Worm (Caenorhabditis elegans) whole organism, mixed stage, embryonic: ENCODE data around the gene K09F6.10.
"Not testable (repeated sequence)": the region's sequence is repeated elsewhere in the genome, so short reads cannot be mapped to it uniquely, and the experiment has no call there.

Source experiments
- M03D4.4 ChIP-seq: sonication (generic microtip); optimal IDR thresholded peaks from 2 replicates; lab custom pipeline; 2017; ENCODE audit warnings: mild to moderate bottlenecking, missing genetic modification characterization, missing compliant biosample characterization
- bed-3 ChIP-seq: fragments of 200-800 bp; sonication (Bioruptor generic); optimal IDR thresholded peaks from 3 replicates; lab custom pipeline; 2018; ENCODE audit warnings: mild to moderate bottlenecking, missing genetic modification characterization, moderate library complexity, missing compliant biosample characterization
- ceh-39 ChIP-seq: fragments of 150-350 bp; optimal IDR thresholded peaks from 2 replicates; lab custom pipeline; 2014; ENCODE audit warnings: missing biosample characterization, missing genetic modification characterization
- ceh-43 ChIP-seq: fragments of 200-800 bp; sonication (Bioruptor generic); optimal IDR thresholded peaks from 2 replicates; lab custom pipeline; 2018; ENCODE audit warnings: mild to moderate bottlenecking, missing genetic modification characterization, moderate library complexity, missing compliant biosample characterization
- cnd-1 ChIP-seq: fragments of 200-800 bp; sonication (Bioruptor generic); optimal IDR thresholded peaks from 2 replicates; lab custom pipeline; 2018; ENCODE audit warnings: mild to moderate bottlenecking, missing genetic modification characterization, missing compliant biosample characterization
- drap-1 ChIP-seq: fragments of 200-800 bp; sonication (Bioruptor generic); optimal IDR thresholded peaks from 3 replicates; lab custom pipeline; 2018; ENCODE audit warnings: mild to moderate bottlenecking, missing genetic modification characterization, missing compliant biosample characterization
- elt-1 ChIP-seq: sonication (generic microtip); optimal IDR thresholded peaks from 2 replicates; lab custom pipeline; 2017; ENCODE audit warnings: missing genetic modification characterization, mild to moderate bottlenecking, missing compliant biosample characterization, antibody characterized with exemption, moderate library complexity, borderline replicate concordance; ENCODE audit not compliant: insufficient read depth
- elt-3 ChIP-seq: fragments of 150-350 bp; optimal IDR thresholded peaks from 2 replicates; lab custom pipeline; 2014; ENCODE audit warnings: missing biosample characterization, missing genetic modification characterization
- flh-1 ChIP-seq: fragments of 200-800 bp; sonication (Bioruptor generic); optimal IDR thresholded peaks from 2 replicates; lab custom pipeline; 2018; ENCODE audit warnings: mild to moderate bottlenecking, missing genetic modification characterization, moderate library complexity, missing compliant biosample characterization
- ham-2 ChIP-seq: fragments of 200-800 bp; sonication (Bioruptor generic); optimal IDR thresholded peaks from 2 replicates; lab custom pipeline; 2018; ENCODE audit warnings: mild to moderate bottlenecking, missing genetic modification characterization, missing compliant biosample characterization
- hlh-1 ChIP-seq: fragments of 150-350 bp; optimal IDR thresholded peaks from 2 replicates; lab custom pipeline; 2014; ENCODE audit warnings: missing biosample characterization, missing genetic modification reagents, missing genetic modification characterization
- lin-32 ChIP-seq: fragments of 200-800 bp; sonication (Bioruptor generic); optimal IDR thresholded peaks from 2 replicates; lab custom pipeline; 2018; ENCODE audit warnings: mild to moderate bottlenecking, missing genetic modification characterization, missing compliant biosample characterization
- lsy-2 ChIP-seq: fragments of 150-350 bp; optimal IDR thresholded peaks from 2 replicates; lab custom pipeline; 2014; ENCODE audit warnings: missing biosample characterization, missing genetic modification characterization
- mab-5 ChIP-seq: fragments of 150-350 bp; optimal IDR thresholded peaks from 2 replicates; lab custom pipeline; 2014; ENCODE audit warnings: missing biosample characterization, missing genetic modification characterization
- mep-1 ChIP-seq: fragments of 150-350 bp; optimal IDR thresholded peaks from 2 replicates; lab custom pipeline; 2017; ENCODE audit warnings: missing biosample characterization, missing genetic modification reagents, missing genetic modification characterization, inconsistent platforms
- nhr-12 ChIP-seq: fragments of 150-350 bp; optimal IDR thresholded peaks from 2 replicates; lab custom pipeline; 2014; ENCODE audit warnings: missing biosample characterization, missing genetic modification characterization
- nhr-2 ChIP-seq: fragments of 150-350 bp; optimal IDR thresholded peaks from 2 replicates; lab custom pipeline; 2014; ENCODE audit warnings: missing biosample characterization, missing genetic modification characterization
- nhr-237 ChIP-seq: fragments of 150-350 bp; optimal IDR thresholded peaks from 2 replicates; lab custom pipeline; 2014; ENCODE audit warnings: missing biosample characterization, missing genetic modification characterization
- nhr-28 ChIP-seq: fragments of 150-350 bp; optimal IDR thresholded peaks from 2 replicates; lab custom pipeline; 2014; ENCODE audit warnings: missing biosample characterization, missing genetic modification characterization
- nhr-76 ChIP-seq: sonication (generic microtip); optimal IDR thresholded peaks from 2 replicates; lab custom pipeline; 2017; ENCODE audit warnings: missing biosample characterization, missing genetic modification characterization
- pha-4 ChIP-seq: fragments of 150-350 bp; optimal IDR thresholded peaks from 2 replicates; lab custom pipeline; 2018; ENCODE audit warnings: missing biosample characterization, missing genetic modification reagents, missing genetic modification characterization
- sem-2 ChIP-seq: fragments of 200-800 bp; sonication (Bioruptor generic); optimal IDR thresholded peaks from 2 replicates; lab custom pipeline; 2018; ENCODE audit warnings: mild to moderate bottlenecking, missing genetic modification characterization, missing compliant biosample characterization
- snpc-4 ChIP-seq: fragments of 150-350 bp; optimal IDR thresholded peaks from 2 replicates; lab custom pipeline; 2014; ENCODE audit warnings: missing biosample characterization, missing genetic modification characterization
- tbx-8 ChIP-seq: fragments of 200-800 bp; sonication (Bioruptor generic); optimal IDR thresholded peaks from 2 replicates; lab custom pipeline; 2018; ENCODE audit warnings: mild to moderate bottlenecking, missing genetic modification characterization, moderate library complexity, missing compliant biosample characterization
- unc-120 ChIP-seq: sonication (generic microtip); optimal IDR thresholded peaks from 2 replicates; lab custom pipeline; 2017; ENCODE audit warnings: missing genetic modification characterization, missing compliant biosample characterization; ENCODE audit not compliant: poor library complexity, severe bottlenecking
- unc-39 ChIP-seq: fragments of 150-350 bp; optimal IDR thresholded peaks from 2 replicates; lab custom pipeline; 2014; ENCODE audit warnings: missing biosample characterization, missing genetic modification characterization
- unc-62 ChIP-seq: fragments of 150-350 bp; optimal IDR thresholded peaks from 2 replicates; lab custom pipeline; 2014; ENCODE audit warnings: missing biosample characterization, missing genetic modification reagents, missing genetic modification characterization
- zip-8 ChIP-seq: fragments of 150-350 bp; optimal IDR thresholded peaks from 2 replicates; lab custom pipeline; 2014; ENCODE audit warnings: missing biosample characterization, missing genetic modification characterization
- ztf-11 ChIP-seq: fragments of 150-350 bp; optimal IDR thresholded peaks from 2 replicates; lab custom pipeline; 2014; ENCODE audit warnings: missing biosample characterization, missing genetic modification characterization

The K09F6.10 gene

ce11 chrII:2295817-2296315, 7.2 kb upstream of the K09F6.10 start, which contains the start of gene fbxc-25:
TSS of gene fbxc-25 (minus strand) at chrII:2296265.
- TF ChIP-seq sem-2 (no peak), cnd-1 (tag; lab: Kevin White, UChicago) (no peak), mab-5 (no peak)

ce11 chrII:2292549-2292948, 3.9 kb upstream of the K09F6.10 start:
- TF ChIP-seq hlh-1 (tag; lab: Kevin White, UChicago) = no peak
- no peak for TF ChIP-seq flh-1
- TF ChIP-seq ceh-43 (GFP tag; lab: Kevin White, UChicago) = no peak
- no peak for TF ChIP-seq ham-2 (GFP tag; lab: Kevin White, UChicago)
- TF ChIP-seq unc-62 (GFP tag; lab: Kevin White, UChicago) = no peak
- no peak for TF ChIP-seq nhr-12 (tag; lab: Kevin White, UChicago)
- TF ChIP-seq nhr-28 = no peak
- no peak for TF ChIP-seq bed-3 (GFP tag; lab: Kevin White, UChicago)
- no peak for TF ChIP-seq ceh-39 (tag; lab: Kevin White, UChicago)
- no peak for TF ChIP-seq M03D4.4 (tag; lab: Kevin White, UChicago)
- TF ChIP-seq nhr-2 = no peak
- TF ChIP-seq elt-3 (tag; lab: Kevin White, UChicago) = no peak
- no peak for TF ChIP-seq ztf-11
- no peak for TF ChIP-seq snpc-4 (tag; lab: Kevin White, UChicago)
- no peak for TF ChIP-seq unc-120 (tag; lab: Kevin White, UChicago)
- no peak for TF ChIP-seq unc-39 (tag; lab: Kevin White, UChicago)

DNA sequence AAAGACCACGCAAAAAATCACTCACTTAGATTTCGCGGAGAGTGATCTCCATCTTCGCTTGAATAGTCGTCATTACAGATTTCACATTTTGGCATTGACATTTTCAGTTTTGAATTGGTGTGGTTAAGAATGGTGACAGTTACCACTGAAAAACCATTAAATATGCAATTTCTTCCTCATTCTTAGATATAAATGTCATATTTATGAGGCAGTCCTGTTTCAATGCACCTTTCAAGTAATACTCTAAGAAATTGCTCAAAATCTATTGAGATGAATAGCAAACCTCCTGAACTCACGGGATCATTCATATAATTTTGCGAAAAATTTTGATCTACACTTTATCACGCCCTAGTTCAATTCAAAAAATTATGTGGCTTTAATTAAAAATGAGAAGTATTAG, 3.3 kb upstream of the K09F6.10 start, which contains the start of gene K09F6.7:
TSS of gene K09F6.7 (minus strand) at position 101 of the 400 bp plus-strand sequence.
- TF ChIP-seq ceh-43 (GFP tag; lab: Kevin White, UChicago) (no peak), flh-1 (no peak)

- TF ChIP-seq nhr-12 (tag; lab: Kevin White, UChicago) (no peak), elt-1 (tag; lab: Kevin White, UChicago) (no peak), lin-32 (GFP tag; lab: Kevin White, UChicago) (peak; percentile 19), mep-1 (no peak)
Measured at ce11 chrII:2289441-2289840, 758 bp upstream of the K09F6.10 start.

DNA sequence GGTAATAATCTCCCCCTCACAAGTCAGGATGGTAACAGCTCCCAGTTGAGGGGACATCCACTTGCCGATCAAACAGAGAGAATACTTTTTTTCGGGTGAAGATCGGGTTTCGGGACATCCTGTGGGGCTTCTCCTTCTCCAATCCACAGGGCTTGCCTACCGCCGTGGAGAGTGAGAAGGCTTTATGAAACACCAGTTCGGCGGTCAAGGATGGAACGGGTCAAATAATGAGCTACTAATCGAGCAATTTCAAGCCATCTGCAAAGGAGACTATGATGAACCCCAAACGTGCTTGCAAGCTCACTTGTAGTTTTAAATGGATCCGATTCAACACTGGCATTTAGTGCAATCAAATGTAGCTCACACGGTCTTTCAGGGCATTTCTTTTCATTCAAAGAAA, 4.0 kb downstream of the K09F6.10 start:
- TF ChIP-seq pha-4 (tag; lab: Kevin White, UChicago) (no peak), nhr-2 (no peak), mab-5 (no peak)

ce11 chrII:2282599-2282998, 6.1 kb downstream of the K09F6.10 start, which contains the start of gene K09F6.9:
TSS of gene K09F6.9 (minus strand) at chrII:2282699.
- TF ChIP-seq nhr-2; hlh-1 (tag; lab: Kevin White, UChicago); elt-3 (tag; lab: Kevin White, UChicago): not testable (repeated sequence)

DNA sequence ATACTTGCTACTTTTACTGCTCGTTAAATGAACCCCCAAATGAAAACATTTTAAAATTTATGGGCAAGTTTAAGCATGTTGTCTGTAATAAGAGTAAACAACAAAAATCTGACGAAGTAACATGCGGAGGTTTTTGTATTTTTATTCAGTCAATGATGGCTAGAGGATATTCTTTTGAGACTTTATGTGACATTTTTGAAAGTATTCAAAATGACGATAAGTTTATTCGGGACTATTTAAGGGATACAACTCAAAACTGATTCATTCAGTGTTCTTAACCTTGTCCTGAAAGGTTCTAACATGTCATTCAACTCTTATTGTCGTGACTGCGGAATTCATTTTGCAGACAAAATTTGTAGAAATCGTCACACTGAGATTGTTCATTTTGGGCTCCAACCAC, 8.8 kb downstream of the K09F6.10 start, which contains the start of gene K09F6.11:
TSS of gene K09F6.11 (plus strand) at position 301 of the 400 bp plus-strand sequence.
- TF ChIP-seq mep-1 (no peak), tbx-8 (no peak), unc-62 (GFP tag; lab: Kevin White, UChicago) (no peak), ham-2 (GFP tag; lab: Kevin White, UChicago) (no peak), lin-32 (GFP tag; lab: Kevin White, UChicago) (no peak), nhr-28 (no peak)

DNA sequence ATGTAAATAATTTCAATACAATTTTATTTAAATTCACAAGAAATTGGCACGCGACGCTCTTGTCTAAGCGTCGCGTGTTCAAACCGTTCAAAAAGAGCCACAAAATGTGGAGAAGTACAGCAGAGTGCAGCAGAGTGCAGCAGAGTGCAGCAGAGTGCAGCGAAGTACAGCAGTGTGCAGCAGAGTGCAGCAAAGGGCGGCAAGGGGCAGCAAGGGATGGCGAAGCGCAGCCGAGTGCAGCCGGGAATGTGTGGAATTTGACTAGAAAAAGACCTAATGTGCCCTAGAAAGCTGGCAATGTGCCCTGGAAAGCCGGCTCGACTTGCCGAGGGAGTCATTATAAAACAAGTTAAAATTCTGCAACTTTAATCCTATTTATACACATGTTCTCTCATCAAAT, 9.4 kb downstream of the K09F6.10 start, which contains the start of gene K09F6.6:
TSS of gene K09F6.6 (minus strand) at position 43 of the 400 bp plus-strand sequence.
- TF ChIP-seq M03D4.4 (tag; lab: Kevin White, UChicago) (no peak), zip-8 (no peak), hlh-1 (tag; lab: Kevin White, UChicago) (no peak), lsy-2 (tag; lab: Kevin White, UChicago) (no peak), ceh-43 (GFP tag; lab: Kevin White, UChicago) (no peak), tbx-8 (no peak), nhr-76 (tag; lab: Kevin White, UChicago) (no peak), flh-1 (no peak), bed-3 (GFP tag; lab: Kevin White, UChicago) (no peak), pha-4 (tag; lab: Kevin White, UChicago) (no peak), nhr-237 (no peak), drap-1 (GFP tag; lab: Kevin White, UChicago) (no peak), unc-39 (tag; lab: Kevin White, UChicago) (no peak), elt-1 (tag; lab: Kevin White, UChicago) (no peak)
